Fruit fly (Drosophila melanogaster) whole organism, wandering third instar larva: ENCODE data around the gene CG42758.

Experiments used
- GATAd ChIP-seq: sonication (Bioruptor generic); optimal IDR thresholded peaks from 2 replicates; lab custom pipeline; 2016; ENCODE audit warnings: missing biosample characterization, missing genetic modification characterization
- Hr78 ChIP-seq: fragments of >200 bp; optimal IDR thresholded peaks from 2 replicates; lab custom pipeline; 2017; ENCODE audit warnings: missing biosample characterization, missing genetic modification characterization
- jim ChIP-seq: fragments of 175-275, 200-325 bp; sonication (Bioruptor generic); optimal IDR thresholded peaks from 2 replicates; lab custom pipeline; 2016; ENCODE audit warnings: missing biosample characterization, mild to moderate bottlenecking, missing genetic modification characterization

DNA sequence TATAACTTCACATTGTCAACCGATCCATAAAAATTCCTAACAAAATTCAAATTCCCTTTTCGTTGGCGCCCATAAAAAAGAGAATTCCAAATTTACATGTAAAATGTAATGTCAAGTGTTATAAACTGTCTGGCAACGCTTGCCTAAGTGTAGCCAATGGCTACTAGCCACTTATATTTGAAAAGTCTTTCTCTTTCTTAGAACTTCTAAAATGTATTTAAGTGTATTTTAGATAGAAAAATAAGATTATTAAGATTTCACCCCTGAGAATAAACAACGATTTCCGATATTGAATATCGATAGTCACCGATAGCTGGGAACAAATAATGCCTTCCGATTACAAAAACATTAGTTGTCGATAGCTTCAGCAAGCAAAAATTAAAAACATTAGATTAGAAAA lies 7.6 kb upstream of the CG42758 start, which contains the start of gene CG34039:
- TF ChIP-seq jim (GFP tag; lab: Kevin White, UChicago) (no peak), GATAd (GFP tag; lab: Kevin White, UChicago) (no peak), Hr78 (no peak)
